Fruit fly (Drosophila melanogaster) whole organism, embryonic: Measurements from ENCODE around the gene Prosbeta2R2.

ENCODE experiments used
- CG11398 ChIP-seq: fragments of 200-800 bp; sonication (Bioruptor generic); optimal IDR thresholded peaks from 2 replicates; lab custom pipeline; 2016; ENCODE audit warnings: missing biosample characterization, missing genetic modification characterization
- CG9817 ChIP-seq: fragments of 200-800 bp; sonication (Bioruptor generic); optimal IDR thresholded peaks from 2 replicates; lab custom pipeline; 2018; ENCODE audit warnings: missing biosample characterization, mild to moderate bottlenecking, missing genetic modification characterization, moderate library complexity
- Dfd ChIP-seq, 2 experiments: fragments of >200 bp; optimal IDR thresholded peaks; 2 replicates each; lab custom pipeline; 2017; ENCODE audit warnings: missing biosample characterization in 2 of 2, missing genetic modification characterization in 2 of 2
- cas ChIP-seq: fragments of 200-800 bp; sonication (Bioruptor generic); IDR thresholded peaks from 2 replicates; pipeline ENCODE4 v1.3.6; 2022; ENCODE audit warnings: missing biosample characterization, missing genetic modification characterization
- corto ChIP-seq: fragments of 200-800 bp; sonication (Bioruptor generic); optimal IDR thresholded peaks from 2 replicates; lab custom pipeline; 2016; ENCODE audit warnings: missing biosample characterization, mild to moderate bottlenecking, missing genetic modification characterization, moderate library complexity
- esg ChIP-seq: fragments of 200-800 bp; sonication (Bioruptor generic); conservative IDR thresholded peaks from 2 replicates; pipeline ENCODE4 v1.3.6; 2022; ENCODE audit warnings: missing biosample characterization, missing genetic modification characterization
- fru ChIP-seq: fragments of >200 bp; optimal IDR thresholded peaks from 2 replicates; lab custom pipeline; 2017
- jigr1 ChIP-seq: fragments of 200-800 bp; sonication (Bioruptor generic); IDR thresholded peaks from 3 replicates; pipeline ENCODE4 v1.3.6; 2022; ENCODE audit warnings: missing biosample characterization, missing genetic modification characterization
- nerfin-1 ChIP-seq: fragments of 200-800 bp; sonication (Bioruptor generic); optimal IDR thresholded peaks from 3 replicates; lab custom pipeline; 2019; ENCODE audit warnings: missing biosample characterization, mild to moderate bottlenecking, missing genetic modification characterization, moderate library complexity
- tap ChIP-seq: fragments of 200-800 bp; optimal IDR thresholded peaks from 3 replicates; lab custom pipeline; 2019; ENCODE audit warnings: missing biosample characterization, mild to moderate bottlenecking, missing genetic modification characterization, moderate library complexity

dm6 chr3R:5250530-5251242 is 31.4 kb upstream of the Prosbeta2R2 start:
- no peak for TF ChIP-seq Dfd (GFP tag; optimal IDR thresholded peaks at IDR 0.05; lab: Kevin White, UChicago)
- TF ChIP-seq corto (GFP tag; lab: Kevin White, UChicago), result no peak
- no peak for TF ChIP-seq tap (tag; lab: Kevin White, UChicago)
- no peak for TF ChIP-seq cas (GFP tag; lab: Robert Waterston, UW)
- no peak for TF ChIP-seq jigr1 (GFP tag; lab: Robert Waterston, UW)
- no peak for TF ChIP-seq CG11398 (GFP tag; lab: Kevin White, UChicago)
- no peak for TF ChIP-seq fru (lab: Kevin White, UChicago)
- TF ChIP-seq esg (GFP tag; lab: Robert Waterston, UW), result no peak
- no peak for TF ChIP-seq CG9817 (tag; lab: Kevin White, UChicago)
- no peak for TF ChIP-seq nerfin-1 (tag; lab: Kevin White, UChicago)
